Worm (Caenorhabditis elegans) whole organism, L1 larva: ENCODE results near the gene dhgd-1.

ENCODE experiments used
- C16A3.4 ChIP-seq: fragments of 150-350 bp; optimal IDR thresholded peaks from 2 replicates; lab custom pipeline; 2014; ENCODE audit warnings: missing biosample characterization, missing genetic modification characterization
- C34B4.2 ChIP-seq: sonication (generic microtip); optimal IDR thresholded peaks from 2 replicates; lab custom pipeline; 2017; ENCODE audit warnings: mild to moderate bottlenecking, missing genetic modification characterization, missing compliant biosample characterization
- Y116A8C.19 ChIP-seq: sonication (generic microtip); optimal IDR thresholded peaks from 2 replicates; lab custom pipeline; 2016; ENCODE audit warnings: missing compliant biosample characterization, missing genetic modification characterization, borderline replicate concordance
- blmp-1 ChIP-seq: fragments of 150-350 bp; optimal IDR thresholded peaks from 2 replicates; lab custom pipeline; 2014; ENCODE audit warnings: missing biosample characterization, missing genetic modification characterization
- dsc-1 ChIP-seq: sonication (generic microtip); optimal IDR thresholded peaks from 2 replicates; lab custom pipeline; 2016; ENCODE audit warnings: mild to moderate bottlenecking, missing genetic modification characterization, missing compliant biosample characterization
- efl-1 ChIP-seq, 4 experiments: fragments of 150-350 bp; optimal IDR thresholded peaks in 3 of 4; peaks in 1 of 4; 1 replicate in 1 of 4; 2 replicates in 3 of 4; lab custom pipeline; 2014; ENCODE audit warnings: missing biosample characterization in 2 of 4, missing genetic modification characterization in 2 of 4, missing genetic modification reagents in 2 of 4
- egl-27 ChIP-seq, 2 experiments: fragments of 150-350 bp in 1 of 2; sonication (generic microtip); optimal IDR thresholded peaks; 3 replicates each; lab custom pipeline; 2017 to 2018; ENCODE audit warnings: missing biosample characterization in 2 of 2, missing genetic modification characterization in 2 of 2, missing genetic modification reagents in 2 of 2
- elt-2 ChIP-seq: sonication (generic microtip); optimal IDR thresholded peaks from 2 replicates; lab custom pipeline; 2016; ENCODE audit warnings: missing genetic modification characterization, mild to moderate bottlenecking, inconsistent platforms, missing compliant biosample characterization, missing genetic modification reagents
- elt-3 ChIP-seq, 6 experiments: fragments of 150-350 bp in 1 of 6; sonication (generic microtip); optimal IDR thresholded peaks; 2 replicates each; lab custom pipeline; 2017 to 2018; ENCODE audit warnings: missing biosample characterization in 6 of 6, missing genetic modification characterization in 6 of 6, inconsistent platforms in 1 of 6
- ets-5 ChIP-seq: fragments of 200-800 bp; sonication (Bioruptor generic); IDR thresholded peaks from 2 replicates; pipeline ENCODE4 v1.3.6; 2022; ENCODE audit warnings: missing genetic modification characterization, missing compliant biosample characterization
- fkh-4 ChIP-seq: sonication (generic microtip); optimal IDR thresholded peaks from 2 replicates; lab custom pipeline; 2016; ENCODE audit warnings: missing compliant biosample characterization, missing genetic modification characterization, borderline replicate concordance
- fkh-8 ChIP-seq: sonication (generic microtip); optimal IDR thresholded peaks from 2 replicates; lab custom pipeline; 2016; ENCODE audit warnings: mild to moderate bottlenecking, missing genetic modification characterization, missing compliant biosample characterization
- grh-1 ChIP-seq: fragments of 200-800 bp; sonication (Bioruptor generic); IDR thresholded peaks from 2 replicates; pipeline ENCODE4 v1.3.6; 2022; ENCODE audit warnings: missing genetic modification reagents, missing genetic modification characterization, missing compliant biosample characterization
- hlh-17 ChIP-seq: fragments of 200-800 bp; sonication (Bioruptor generic); optimal IDR thresholded peaks from 2 replicates; lab custom pipeline; 2018; ENCODE audit warnings: missing genetic modification characterization, mild to moderate bottlenecking, missing compliant biosample characterization, moderate library complexity, borderline replicate concordance
- hlh-4 ChIP-seq: sonication (generic microtip); optimal IDR thresholded peaks from 2 replicates; lab custom pipeline; 2016; ENCODE audit warnings: mild to moderate bottlenecking, missing genetic modification characterization, missing compliant biosample characterization
- hpl-2 ChIP-seq: fragments of 150-350 bp; optimal IDR thresholded peaks from 2 replicates; lab custom pipeline; 2014; ENCODE audit warnings: missing biosample characterization, missing genetic modification reagents, missing genetic modification characterization
- lin-13 ChIP-seq: fragments of 150-350 bp; optimal IDR thresholded peaks from 2 replicates; lab custom pipeline; 2014; ENCODE audit warnings: missing biosample characterization, missing genetic modification reagents, missing genetic modification characterization
- lin-39 ChIP-seq: fragments of 150-350 bp; optimal IDR thresholded peaks from 2 replicates; lab custom pipeline; 2014; ENCODE audit warnings: missing biosample characterization, missing genetic modification reagents, missing genetic modification characterization
- lsy-2 ChIP-seq, 2 experiments: fragments of 150-350 bp; optimal IDR thresholded peaks; 2 replicates each; lab custom pipeline; 2014; ENCODE audit warnings: missing biosample characterization in 2 of 2, missing genetic modification characterization in 2 of 2
- mab-9 ChIP-seq: fragments of 200-800 bp; sonication (Bioruptor generic); IDR thresholded peaks from 2 replicates; pipeline ENCODE4 v1.3.6; 2022; ENCODE audit warnings: missing genetic modification reagents, missing genetic modification characterization, missing compliant biosample characterization
- mef-2 ChIP-seq: fragments of 150-350 bp; optimal IDR thresholded peaks from 2 replicates; lab custom pipeline; 2014; ENCODE audit warnings: missing biosample characterization, missing genetic modification characterization
- mep-1 ChIP-seq: fragments of 150-350 bp; optimal IDR thresholded peaks from 2 replicates; lab custom pipeline; 2014; ENCODE audit warnings: missing biosample characterization, missing genetic modification characterization
- nhr-12 ChIP-seq: sonication (generic microtip); optimal IDR thresholded peaks from 2 replicates; lab custom pipeline; 2017; ENCODE audit warnings: missing biosample characterization, missing genetic modification characterization
- nhr-20 ChIP-seq: sonication (generic microtip); optimal IDR thresholded peaks from 2 replicates; lab custom pipeline; 2016; ENCODE audit warnings: mild to moderate bottlenecking, missing genetic modification characterization, missing compliant biosample characterization
- nhr-47 ChIP-seq: sonication (generic microtip); optimal IDR thresholded peaks from 2 replicates; lab custom pipeline; 2016; ENCODE audit warnings: mild to moderate bottlenecking, missing genetic modification characterization, moderate library complexity, missing compliant biosample characterization
- nhr-77 ChIP-seq: fragments of 150-350 bp; optimal IDR thresholded peaks from 2 replicates; lab custom pipeline; 2014; ENCODE audit warnings: missing biosample characterization, missing genetic modification characterization
- nhr-85 ChIP-seq: sonication (generic microtip); peaks from one replicate; lab custom pipeline; 2016; ENCODE audit warnings: missing genetic modification characterization, inconsistent platforms, missing compliant biosample characterization
- nhr-90 ChIP-seq: sonication (generic microtip); optimal IDR thresholded peaks from 2 replicates; lab custom pipeline; 2016; ENCODE audit warnings: mild to moderate bottlenecking, missing genetic modification characterization, missing compliant biosample characterization; ENCODE audit not compliant: poor library complexity
- pqm-1 ChIP-seq: sonication (generic microtip); optimal IDR thresholded peaks from 3 replicates; lab custom pipeline; 2017; ENCODE audit warnings: missing biosample characterization, missing genetic modification characterization
- rnt-1 ChIP-seq: sonication (generic microtip); optimal IDR thresholded peaks from 2 replicates; lab custom pipeline; 2016; ENCODE audit warnings: mild to moderate bottlenecking, missing genetic modification characterization, moderate library complexity, missing compliant biosample characterization
- snpc-4 ChIP-seq: fragments of 150-350 bp; optimal IDR thresholded peaks from 2 replicates; lab custom pipeline; 2014; ENCODE audit warnings: missing biosample characterization, missing genetic modification characterization
- unc-30 ChIP-seq: sonication (generic microtip); optimal IDR thresholded peaks from 2 replicates; lab custom pipeline; 2017; ENCODE audit warnings: missing biosample characterization, missing genetic modification characterization
- xbp-1 ChIP-seq: sonication (generic microtip); optimal IDR thresholded peaks from 2 replicates; lab custom pipeline; 2016; ENCODE audit warnings: missing genetic modification characterization, missing compliant biosample characterization
- zip-4 ChIP-seq: fragments of 200-800 bp; sonication (Bioruptor generic); optimal IDR thresholded peaks from 2 replicates; lab custom pipeline; 2018; ENCODE audit warnings: mild to moderate bottlenecking, missing genetic modification characterization, moderate library complexity, missing compliant biosample characterization
- ztf-11 ChIP-seq, 2 experiments: sonication (generic microtip); optimal IDR thresholded peaks; 2 replicates each; lab custom pipeline; 2016 to 2017; ENCODE audit warnings: missing genetic modification characterization in 2 of 2, missing biosample characterization in 1 of 2, missing compliant biosample characterization in 1 of 2

The dhgd-1 gene

DNA sequence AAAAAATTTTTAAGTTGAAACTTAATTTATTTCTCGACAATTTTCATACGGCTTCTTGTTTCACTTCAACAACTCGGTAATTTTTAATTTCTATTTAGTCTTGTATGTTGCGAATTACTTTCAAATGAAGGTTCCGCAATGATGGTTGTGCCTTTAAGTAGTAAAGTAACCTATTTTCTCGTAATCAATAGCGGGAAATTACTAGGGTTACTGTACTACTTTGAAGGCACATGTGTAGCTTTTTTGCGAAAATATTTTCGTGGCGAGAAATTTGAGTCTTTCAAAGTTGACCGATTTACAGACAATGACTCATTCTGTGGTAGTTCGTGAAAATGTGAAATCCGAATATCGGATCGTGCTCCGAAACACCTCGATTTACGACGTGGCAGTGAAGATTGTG is 33.7 kb downstream of the dhgd-1 start, which contains the start of gene B0334.10:
Gene B0334.10 (plus strand): TSS at position 301 of the 400 bp plus-strand sequence.
- TF ChIP-seq pqm-1, result no peak
- no peak for TF ChIP-seq lin-39
- no peak for TF ChIP-seq unc-30
- TF ChIP-seq mef-2 (tag; lab: Kevin White, UChicago), result no peak
- TF ChIP-seq mep-1 (tag; lab: Kevin White, UChicago), result no peak
- no peak for TF ChIP-seq nhr-47
- no peak for TF ChIP-seq xbp-1
- no peak for TF ChIP-seq ztf-11 (tag; optimal IDR thresholded peaks at IDR 0.05; lab: Kevin White, UChicago)
- no peak for TF ChIP-seq fkh-4 (tag; lab: Kevin White, UChicago)
- no peak for TF ChIP-seq snpc-4 (tag; lab: Kevin White, UChicago)

ce11 chrII:11514775-11515174 is 37.1 kb downstream of the dhgd-1 start, which contains the start of gene srh-44:
srh-44 (plus strand) TSS chrII:11515075.
- TF ChIP-seq snpc-4 (tag; lab: Kevin White, UChicago), result no peak

DNA sequence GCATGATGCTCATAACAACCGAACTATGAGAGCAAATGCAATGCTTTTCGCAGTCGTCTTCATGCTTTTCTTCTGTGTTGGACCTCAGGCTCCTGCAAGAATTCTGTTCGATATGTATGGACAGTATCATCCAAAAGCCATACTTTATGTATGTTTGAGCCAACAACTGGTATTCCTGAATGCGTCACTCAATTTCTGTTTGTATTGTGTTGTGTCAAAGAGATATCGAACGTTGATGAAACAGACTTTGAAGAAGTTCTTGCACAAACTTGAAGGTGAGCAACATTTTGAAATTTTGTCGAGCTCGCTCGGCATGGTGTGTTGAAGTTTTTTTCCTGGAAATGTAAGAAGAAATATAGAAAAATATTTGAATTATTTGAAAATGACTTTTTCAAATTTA is 39.0 kb downstream of the dhgd-1 start:
- no peak for TF ChIP-seq efl-1 (optimal IDR thresholded peaks at IDR 0.05; lab: Kevin White, UChicago)
- peak in 1 of 2 experiments; percentile 56 for TF ChIP-seq efl-1 (GFP tag; optimal IDR thresholded peaks at IDR 0.05 in 1 of 2; lab: Kevin White, UChicago)
- no peak for TF ChIP-seq nhr-47
- no peak for TF ChIP-seq nhr-12 (tag; lab: Kevin White, UChicago)
- TF ChIP-seq ets-5 (GFP tag; lab: Robert Waterston, UW), result no peak
- TF ChIP-seq nhr-77 (tag; lab: Kevin White, UChicago), result no peak
- TF ChIP-seq nhr-20, result no peak
- TF ChIP-seq, all 84 proteins: peak for 1

DNA sequence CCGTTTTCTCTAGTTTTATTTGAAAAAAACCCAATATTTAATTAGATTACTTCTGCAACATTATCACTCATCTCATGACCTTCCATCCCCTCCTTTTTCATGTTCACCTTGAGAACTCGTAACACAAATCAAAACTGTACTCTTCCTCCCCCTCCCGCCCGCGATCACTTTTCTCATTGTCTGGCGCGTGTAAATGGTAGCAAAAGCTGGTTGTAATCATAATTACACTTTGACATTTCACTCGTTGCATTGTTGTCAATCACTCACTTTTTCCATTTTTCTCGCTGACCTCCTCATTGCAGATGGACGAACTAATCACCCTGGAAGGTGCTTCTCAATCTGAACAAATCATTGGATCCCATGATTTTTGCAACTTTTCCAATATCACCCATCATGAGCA is 41.5 kb downstream of the dhgd-1 start, which contains the start of gene npr-41:
Gene npr-41 (plus strand): TSS at position 301 of the 400 bp plus-strand sequence.
- TF ChIP-seq pqm-1 (no peak), Y116A8C.19 (tag; lab: Kevin White, UChicago) (no peak), hlh-17 (GFP tag; lab: Kevin White, UChicago) (no peak), zip-4 (GFP tag; lab: Kevin White, UChicago) (no peak), nhr-85 (peak; percentile 19)

- TF ChIP-seq nhr-47, result no peak
- TF ChIP-seq elt-2 (tag; lab: Kevin White, UChicago), result no peak
- TF ChIP-seq dsc-1 (tag; lab: Kevin White, UChicago), result no peak
- no peak for TF ChIP-seq C16A3.4 (tag; lab: Kevin White, UChicago)
- no peak for TF ChIP-seq fkh-8 (tag; lab: Kevin White, UChicago)
- no peak for TF ChIP-seq ztf-11 (tag; optimal IDR thresholded peaks at IDR 0.05; lab: Kevin White, UChicago)
- TF ChIP-seq mep-1 (tag; lab: Kevin White, UChicago), result no peak
- TF ChIP-seq rnt-1 (tag; lab: Kevin White, UChicago), result no peak
- TF ChIP-seq hpl-2 (GFP tag; lab: Kevin White, UChicago), result no peak
- TF ChIP-seq lsy-2 (tag; optimal IDR thresholded peaks at IDR 0.05; lab: Kevin White, UChicago), result no peak
- no peak for TF ChIP-seq egl-27 (tag; optimal IDR thresholded peaks at IDR 0.05; lab: Kevin White, UChicago)
- TF ChIP-seq C34B4.2 (tag; lab: Kevin White, UChicago), result no peak
- no peak for TF ChIP-seq mab-9 (GFP tag; lab: Robert Waterston, UW)
- TF ChIP-seq, all 84 proteins: peak for 0
Observed at ce11 chrII:11503761-11504160, 48.1 kb downstream of the dhgd-1 start.

ce11 chrII:11501956-11502355 is 49.9 kb downstream of the dhgd-1 start:
- TF ChIP-seq nhr-90 (tag; lab: Kevin White, UChicago), result no peak
- no peak for TF ChIP-seq hlh-4 (tag; lab: Kevin White, UChicago)
- TF ChIP-seq elt-3 (tag; optimal IDR thresholded peaks at IDR 0.05; lab: Kevin White, UChicago), result peak; percentile 28 to 96 (median 84)
- TF ChIP-seq blmp-1 (tag; lab: Kevin White, UChicago), result peak; percentile 100
- TF ChIP-seq grh-1 (GFP tag; lab: Robert Waterston, UW), result no peak
- TF ChIP-seq lin-13 (GFP tag; lab: Kevin White, UChicago), result no peak
- peak; percentile 7 for TF ChIP-seq nhr-20
